Worm (Caenorhabditis elegans) whole organism, L3 larva: ENCODE results near the gene sod-3.

Experiments
- elt-2 ChIP-seq: sonication (generic microtip); optimal IDR thresholded peaks from 2 replicates; lab custom pipeline; 2016; ENCODE audit warnings: missing genetic modification reagents, mild to moderate bottlenecking, missing genetic modification characterization, missing compliant biosample characterization
- fkh-2 ChIP-seq: fragments of 150-350 bp; optimal IDR thresholded peaks from 2 replicates; lab custom pipeline; 2014; ENCODE audit warnings: missing biosample characterization, missing genetic modification reagents, missing genetic modification characterization
- lin-39 ChIP-seq: fragments of 150-350 bp; optimal IDR thresholded peaks from 2 replicates; lab custom pipeline; 2018; ENCODE audit warnings: missing biosample characterization, missing genetic modification reagents, missing genetic modification characterization
- pha-4 ChIP-seq: fragments of 150-350 bp; optimal IDR thresholded peaks from 2 replicates; lab custom pipeline; 2014; ENCODE audit warnings: missing biosample characterization, missing genetic modification reagents, missing genetic modification characterization
- pqm-1 ChIP-seq: fragments of 150-350 bp; optimal IDR thresholded peaks from 2 replicates; lab custom pipeline; 2017; ENCODE audit warnings: missing biosample characterization, missing genetic modification characterization, inconsistent platforms
- unc-62 ChIP-seq: fragments of 150-350 bp; sonication (generic microtip); optimal IDR thresholded peaks from 4 replicates; lab custom pipeline; 2014; ENCODE audit warnings: missing biosample characterization, missing genetic modification reagents, missing genetic modification characterization

sod-3 gene

DNA sequence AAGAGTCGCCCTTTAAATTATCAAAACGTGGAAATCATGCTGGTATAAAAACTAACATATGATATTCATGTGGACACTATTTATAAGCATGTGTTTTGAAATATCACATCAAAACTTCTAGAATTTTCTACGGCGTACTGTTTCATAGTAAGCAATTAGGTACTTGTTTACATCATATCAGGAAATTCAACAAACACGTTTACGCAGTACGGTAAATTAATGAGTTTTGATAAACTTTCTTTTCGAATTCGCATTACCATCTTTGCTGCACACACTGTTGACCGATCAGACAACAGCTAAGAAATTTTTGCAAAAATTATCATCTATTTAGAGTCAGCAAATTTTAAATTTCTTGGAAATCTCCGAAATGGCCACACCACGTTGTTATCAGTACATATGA, 47.9 kb downstream of the sod-3 start:
- TF ChIP-seq pha-4 (tag; lab: Kevin White, UChicago) (peak; percentile 39), elt-2 (tag; lab: Kevin White, UChicago) (peak; percentile 58), pqm-1 (tag; lab: Kevin White, UChicago) (peak; percentile 32), unc-62 (GFP tag; lab: Kevin White, UChicago) (no peak), lin-39 (no peak), fkh-2 (tag; lab: Kevin White, UChicago) (no peak)
